Fruit fly (Drosophila melanogaster) whole organism, embryonic: Measurements from ENCODE around the gene CG33784.

Experiments used
- CG1233 ChIP-seq: fragments of 200-800 bp; sonication (Bioruptor generic); optimal IDR thresholded peaks from 4 replicates; lab custom pipeline; 2018; ENCODE audit warnings: missing biosample characterization, mild to moderate bottlenecking, missing genetic modification characterization
- CG12942 ChIP-seq: fragments of 200-800 bp; sonication (Bioruptor generic); optimal IDR thresholded peaks from 3 replicates; lab custom pipeline; 2016; ENCODE audit warnings: missing biosample characterization, missing genetic modification characterization
- CG14050 ChIP-seq: fragments of 200-800 bp; sonication (Bioruptor generic); IDR thresholded peaks from 3 replicates; pipeline ENCODE4 v1.3.6; 2022; ENCODE audit warnings: missing biosample characterization, missing genetic modification characterization
- CG6813 ChIP-seq: fragments of 200-800 bp; sonication (Bioruptor generic); optimal IDR thresholded peaks from 2 replicates; lab custom pipeline; 2017; ENCODE audit warnings: missing biosample characterization, missing genetic modification characterization, mild to moderate bottlenecking, moderate library complexity, missing genetic modification reagents
- CG9609 ChIP-seq: fragments of 200-800 bp; sonication (Bioruptor generic); optimal IDR thresholded peaks from 3 replicates; lab custom pipeline; 2016; ENCODE audit warnings: missing biosample characterization, missing genetic modification characterization
- Myb ChIP-seq: fragments of 200-800 bp; sonication (Bioruptor generic); optimal IDR thresholded peaks from 2 replicates; lab custom pipeline; 2016; ENCODE audit warnings: missing biosample characterization, missing genetic modification characterization
- fd102C ChIP-seq: fragments of 200-800 bp; sonication (Bioruptor generic); optimal IDR thresholded peaks from 2 replicates; lab custom pipeline; 2018; ENCODE audit warnings: missing biosample characterization, mild to moderate bottlenecking, missing genetic modification characterization, moderate library complexity
- nerfin-2 ChIP-seq: fragments of 200-800 bp; sonication (Bioruptor generic); IDR thresholded peaks from 2 replicates; pipeline ENCODE4 v1.3.6; 2022; ENCODE audit warnings: missing biosample characterization, missing genetic modification characterization; ENCODE audit not compliant: partially characterized antibody
- zf30C ChIP-seq: fragments of 200-800 bp; sonication (Bioruptor generic); optimal IDR thresholded peaks from 3 replicates; lab custom pipeline; 2018; ENCODE audit warnings: missing biosample characterization, mild to moderate bottlenecking, missing genetic modification characterization

dm6 chr3R:10055951-10056350, 11.8 kb upstream of the CG33784 start, which contains the start of gene Npc2d:
- TF ChIP-seq CG9609 (no peak), CG1233 (GFP tag; lab: Kevin White, UChicago) (no peak), CG14050 (GFP tag; lab: Robert Waterston, UW) (no peak), Myb (GFP tag; lab: Kevin White, UChicago) (no peak), nerfin-2 (no peak), zf30C (GFP tag; lab: Kevin White, UChicago) (no peak), CG6813 (GFP tag; lab: Kevin White, UChicago) (no peak), fd102C (GFP tag; lab: Kevin White, UChicago) (no peak), CG12942 (GFP tag; lab: Kevin White, UChicago) (no peak)
